Worm (Caenorhabditis elegans): ENCODE data around the gene elo-5.

elo-5 gene

DNA sequence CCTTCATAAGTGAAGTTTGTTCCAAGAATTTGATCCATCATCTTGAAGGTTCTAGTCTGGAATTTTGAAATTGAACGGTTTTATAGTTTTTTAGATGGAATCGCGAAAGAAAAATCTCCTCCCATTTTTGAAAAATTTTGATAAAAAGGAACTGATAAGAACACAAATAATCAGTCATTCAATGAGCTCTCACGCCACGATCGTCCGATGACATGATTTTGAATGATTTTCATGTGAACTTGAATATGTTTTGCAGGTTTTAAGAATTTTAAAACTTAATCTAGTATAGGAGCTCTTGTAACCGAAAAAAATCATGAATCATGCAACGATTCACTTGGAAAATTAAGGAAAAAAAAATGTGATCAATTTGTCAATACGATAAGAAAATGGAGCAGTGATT is at the start of gene elo-5:
Gene elo-5, minus strand, starts transcription at position 56 of the 400 bp plus-strand sequence.
- no peak for TF ChIP-seq ama-1 (optimal IDR thresholded peaks at IDR 0.05)
- no peak for TF ChIP-seq hnd-1 (tag; optimal IDR thresholded peaks at IDR 0.05)
- TF ChIP-seq B0310.2 (tag; optimal IDR thresholded peaks at IDR 0.05), result no peak
- no peak for TF ChIP-seq F13C5.2 (tag; optimal IDR thresholded peaks at IDR 0.05)
- no peak for TF ChIP-seq ets-7 (tag; optimal IDR thresholded peaks at IDR 0.05)
- TF ChIP-seq aly-1 (tag; optimal IDR thresholded peaks at IDR 0.05), result no peak
- TF ChIP-seq hmbx-1 (tag; optimal IDR thresholded peaks at IDR 0.05), result no peak
- no peak for TF ChIP-seq sea-1 (GFP tag; conservative IDR thresholded peaks at IDR 0.05)

DNA sequence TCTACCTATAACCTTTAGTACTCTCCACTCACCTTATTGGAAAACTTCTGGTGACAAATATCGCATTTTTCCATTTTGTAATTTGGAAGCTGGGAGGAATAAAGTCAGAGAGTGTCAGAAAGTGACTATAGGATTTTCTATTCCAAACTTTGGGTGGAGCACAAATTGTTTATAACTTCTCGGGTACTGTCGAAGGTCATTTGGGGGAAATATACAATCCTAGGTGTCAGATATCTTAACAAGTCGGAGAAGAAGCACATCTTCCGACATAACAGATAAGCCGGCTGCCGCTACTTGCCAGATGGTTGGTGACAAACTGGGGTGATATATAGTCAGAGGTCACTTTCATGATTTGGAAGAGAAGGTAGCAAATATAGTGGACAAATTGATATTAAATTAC is 42.2 kb upstream of the elo-5 start, which contains the start of gene ehn-3:
Gene ehn-3, minus strand, starts transcription at position 101 of the 400 bp plus-strand sequence.
- TF ChIP-seq hmg-4 (GFP tag; optimal IDR thresholded peaks at IDR 0.05), result no peak
- TF ChIP-seq sea-1 (GFP tag; conservative IDR thresholded peaks at IDR 0.05), result no peak
- no peak for TF ChIP-seq scrt-1 (GFP tag; IDR thresholded peaks at IDR 0.05)
- TF ChIP-seq tbx-11 (GFP tag; IDR thresholded peaks at IDR 0.05), result no peak
- TF ChIP-seq tra-4 (tag; optimal IDR thresholded peaks at IDR 0.05), result no peak
- TF ChIP-seq ceh-36 (tag; optimal IDR thresholded peaks at IDR 0.05), result no peak
- no peak for TF ChIP-seq ets-7 (tag; optimal IDR thresholded peaks at IDR 0.05)
- no peak for TF ChIP-seq pes-1 (GFP tag; IDR thresholded peaks at IDR 0.05)
- no peak for TF ChIP-seq hmbx-1 (tag; optimal IDR thresholded peaks at IDR 0.05)
- TF ChIP-seq aly-1 (tag; optimal IDR thresholded peaks at IDR 0.05), result no peak
- TF ChIP-seq ama-1 (optimal IDR thresholded peaks at IDR 0.05), result no peak

ce11 chrIV:5415696-5416095 is 38.8 kb upstream of the elo-5 start, which contains the start of gene spp-7:
TSS of gene spp-7 (minus strand) at chrIV:5415796.
- TF ChIP-seq pes-1 (GFP tag; IDR thresholded peaks at IDR 0.05) (no peak), sea-1 (GFP tag; conservative IDR thresholded peaks at IDR 0.05) (no peak), F13C5.2 (tag; optimal IDR thresholded peaks at IDR 0.05) (no peak), ets-7 (tag; optimal IDR thresholded peaks at IDR 0.05) (no peak), hnd-1 (tag; optimal IDR thresholded peaks at IDR 0.05) (no peak), scrt-1 (GFP tag; IDR thresholded peaks at IDR 0.05) (no peak), tbx-37 (GFP tag; conservative IDR thresholded peaks at IDR 0.05) (no peak), tra-4 (tag; optimal IDR thresholded peaks at IDR 0.05) (no peak)

- TF ChIP-seq pes-1 (GFP tag; IDR thresholded peaks at IDR 0.05) (no peak), F13C5.2 (tag; optimal IDR thresholded peaks at IDR 0.05) (no peak), hmbx-1 (tag; optimal IDR thresholded peaks at IDR 0.05) (no peak), tbx-11 (GFP tag; IDR thresholded peaks at IDR 0.05) (no peak), ceh-13 (GFP tag; optimal IDR thresholded peaks at IDR 0.05) (no peak), scrt-1 (GFP tag; IDR thresholded peaks at IDR 0.05) (no peak), tbx-37 (GFP tag; conservative IDR thresholded peaks at IDR 0.05) (no peak), ama-1 (optimal IDR thresholded peaks at IDR 0.05) (no peak), ceh-36 (tag; optimal IDR thresholded peaks at IDR 0.05) (no peak), ets-7 (tag; optimal IDR thresholded peaks at IDR 0.05) (no peak), hmg-4 (GFP tag; optimal IDR thresholded peaks at IDR 0.05) (no peak), hnd-1 (tag; optimal IDR thresholded peaks at IDR 0.05) (no peak), aly-1 (tag; optimal IDR thresholded peaks at IDR 0.05) (no peak), tra-4 (tag; optimal IDR thresholded peaks at IDR 0.05) (no peak)
Measured at ce11 chrIV:5411641-5412337, 34.9 kb upstream of the elo-5 start, which contains the start of gene ZK616.8. TSS of gene ZK616.8 (minus strand) at chrIV:5412193.

ce11 chrIV:5411120-5411519 is 34.2 kb upstream of the elo-5 start, which contains the start of gene ZK616.65:
TSS of gene ZK616.65 (minus strand) at chrIV:5411220.
- TF ChIP-seq ceh-13 (GFP tag; optimal IDR thresholded peaks at IDR 0.05), result no peak
- TF ChIP-seq B0310.2 (tag; optimal IDR thresholded peaks at IDR 0.05), result no peak
- no peak for TF ChIP-seq aly-1 (tag; optimal IDR thresholded peaks at IDR 0.05)
- TF ChIP-seq hnd-1 (tag; optimal IDR thresholded peaks at IDR 0.05), result no peak
- TF ChIP-seq ets-7 (tag; optimal IDR thresholded peaks at IDR 0.05), result no peak
- TF ChIP-seq tbx-11 (GFP tag; IDR thresholded peaks at IDR 0.05), result no peak
- no peak for TF ChIP-seq F13C5.2 (tag; optimal IDR thresholded peaks at IDR 0.05)
- no peak for TF ChIP-seq scrt-1 (GFP tag; IDR thresholded peaks at IDR 0.05)
- no peak for TF ChIP-seq tbx-37 (GFP tag; conservative IDR thresholded peaks at IDR 0.05)
- no peak for TF ChIP-seq pes-1 (GFP tag; IDR thresholded peaks at IDR 0.05)
- TF ChIP-seq flt-1 (GFP tag; IDR thresholded peaks at IDR 0.05), result no peak
- no peak for TF ChIP-seq hmg-4 (GFP tag; optimal IDR thresholded peaks at IDR 0.05)
- TF ChIP-seq sea-1 (GFP tag; conservative IDR thresholded peaks at IDR 0.05), result no peak
- TF ChIP-seq ceh-36 (tag; optimal IDR thresholded peaks at IDR 0.05), result no peak
- no peak for TF ChIP-seq ama-1 (optimal IDR thresholded peaks at IDR 0.05)
- TF ChIP-seq hmbx-1 (tag; optimal IDR thresholded peaks at IDR 0.05), result no peak
- TF ChIP-seq tra-4 (tag; optimal IDR thresholded peaks at IDR 0.05), result no peak

DNA sequence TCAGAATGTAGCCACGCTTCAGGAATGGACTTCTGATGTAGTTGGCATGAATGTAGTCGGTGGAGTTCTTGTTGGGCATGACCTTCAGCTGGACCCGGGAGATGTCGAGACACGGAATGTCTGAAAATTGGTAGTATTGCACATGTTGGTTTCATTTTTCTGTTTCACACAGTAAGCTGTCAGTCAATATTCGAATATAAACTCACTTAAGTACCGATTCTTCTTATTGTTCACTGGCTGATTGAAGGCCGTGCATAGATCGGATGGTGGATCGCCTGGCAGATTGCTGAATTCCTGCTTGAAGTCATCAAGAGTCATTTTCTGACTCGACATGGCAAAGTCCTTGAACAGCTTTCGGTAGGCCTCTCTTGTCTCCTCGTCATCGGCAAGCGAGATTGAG is 32.2 kb upstream of the elo-5 start:
- TF ChIP-seq hmbx-1 (tag; optimal IDR thresholded peaks at IDR 0.05) (no peak), tra-4 (tag; optimal IDR thresholded peaks at IDR 0.05) (no peak), flt-1 (GFP tag; IDR thresholded peaks at IDR 0.05) (no peak), hnd-1 (tag; optimal IDR thresholded peaks at IDR 0.05) (no peak), ets-7 (tag; optimal IDR thresholded peaks at IDR 0.05) (no peak), F13C5.2 (tag; optimal IDR thresholded peaks at IDR 0.05) (no peak), sea-1 (GFP tag; conservative IDR thresholded peaks at IDR 0.05) (no peak), ceh-36 (tag; optimal IDR thresholded peaks at IDR 0.05) (no peak), pes-1 (GFP tag; IDR thresholded peaks at IDR 0.05) (no peak), tbx-11 (GFP tag; IDR thresholded peaks at IDR 0.05) (no peak), scrt-1 (GFP tag; IDR thresholded peaks at IDR 0.05) (no peak)

DNA sequence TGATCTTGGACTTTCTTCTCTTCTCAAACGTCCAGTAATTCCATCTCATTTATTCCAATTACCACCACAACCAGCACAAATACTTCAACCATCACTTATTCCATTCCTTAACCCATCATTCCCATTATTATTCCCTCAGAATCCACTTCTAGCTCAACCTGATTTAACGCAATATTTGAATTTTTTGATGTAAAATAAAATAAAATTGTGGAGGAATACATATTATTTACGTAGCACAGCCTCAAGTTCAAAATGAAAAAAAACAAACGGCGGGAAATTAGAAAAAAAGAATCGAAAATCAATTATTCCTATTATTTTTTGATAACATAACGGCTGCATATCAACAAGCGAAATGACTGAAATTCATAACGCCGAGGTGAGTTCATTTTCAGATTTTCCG is 28.4 kb upstream of the elo-5 start, which contains the start of gene ZK616.61:
Gene ZK616.61, plus strand, starts transcription at position 301 of the 400 bp plus-strand sequence.
- TF ChIP-seq ets-7 (tag; optimal IDR thresholded peaks at IDR 0.05) (no peak), F13C5.2 (tag; optimal IDR thresholded peaks at IDR 0.05) (no peak), sea-1 (GFP tag; conservative IDR thresholded peaks at IDR 0.05) (no peak), ceh-36 (tag; optimal IDR thresholded peaks at IDR 0.05) (no peak), hnd-1 (tag; optimal IDR thresholded peaks at IDR 0.05) (no peak), hmg-4 (GFP tag; optimal IDR thresholded peaks at IDR 0.05) (no peak), scrt-1 (GFP tag; IDR thresholded peaks at IDR 0.05) (no peak)
